Worm (Caenorhabditis elegans): Measurements from ENCODE around the gene F32D8.3.

DNA sequence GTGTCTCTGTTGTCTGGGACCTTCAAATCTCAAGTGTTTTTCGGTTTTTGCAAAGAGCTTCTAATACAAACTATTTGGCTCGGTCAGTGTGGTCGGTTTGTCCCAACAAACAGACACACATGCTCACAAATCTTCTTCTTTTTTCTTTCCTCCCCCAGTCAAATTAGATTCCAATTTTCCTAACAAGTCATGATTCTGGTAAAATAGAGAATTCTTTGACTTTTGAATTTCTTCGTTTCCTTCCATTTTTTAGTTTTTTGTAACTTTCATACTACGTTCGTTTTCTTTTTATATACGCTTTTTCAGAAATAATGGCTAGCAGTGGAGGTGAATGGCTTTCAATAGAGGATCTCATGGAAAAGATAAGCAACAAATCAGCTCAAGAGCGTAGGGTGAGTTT, 17.1 kb downstream of the F32D8.3 start, which contains the start of gene F32D8.15:
- no peak for TF ChIP-seq ama-1 (optimal IDR thresholded peaks at IDR 0.05)
- TF ChIP-seq sea-1 (GFP tag; conservative IDR thresholded peaks at IDR 0.05), result no peak
- TF ChIP-seq flt-1 (GFP tag; IDR thresholded peaks at IDR 0.05), result no peak
